Worm (Caenorhabditis elegans) whole organism, late embryonic: ENCODE data around the gene clec-139.

Source experiments
- ceh-2 ChIP-seq: sonication (generic microtip); optimal IDR thresholded peaks from 2 replicates; lab custom pipeline; 2016; ENCODE audit warnings: missing genotype, missing genetic modification characterization, missing compliant biosample characterization
- ceh-45 ChIP-seq: fragments of 200-800 bp; sonication (Bioruptor generic); IDR thresholded peaks from 2 replicates; pipeline ENCODE4 v1.3.6; 2022; ENCODE audit warnings: missing genetic modification reagents, missing genetic modification characterization, missing compliant biosample characterization
- fkh-10 ChIP-seq: fragments of 150-350 bp; optimal IDR thresholded peaks from 2 replicates; lab custom pipeline; 2014; ENCODE audit warnings: missing biosample characterization, missing genetic modification reagents, missing genetic modification characterization

DNA sequence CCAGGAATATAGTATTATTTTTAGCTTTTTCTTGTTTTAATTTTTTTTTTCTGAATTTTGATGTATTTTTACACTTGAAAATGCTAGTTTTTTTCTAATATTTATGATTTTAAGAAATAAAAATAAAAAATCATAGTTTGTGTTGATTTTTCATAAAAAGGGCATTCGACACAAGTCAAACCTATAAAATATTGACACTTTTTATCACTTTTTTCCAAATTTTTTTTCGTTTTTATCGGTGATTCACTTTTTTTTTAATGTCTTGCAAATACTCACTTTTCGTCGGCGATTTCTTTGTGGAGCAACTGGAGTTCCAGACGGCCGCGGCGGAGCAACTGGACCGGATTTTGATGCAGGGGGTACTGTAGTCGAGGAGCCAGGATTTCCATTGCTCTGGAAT, 24.1 kb downstream of the clec-139 start:
- TF ChIP-seq ceh-2 (no peak), ceh-45 (GFP tag; lab: Robert Waterston, UW) (no peak), fkh-10 (GFP tag; lab: Kevin White, UChicago) (no peak)
